Worm (Caenorhabditis elegans) whole organism, L4 larva: Measurements from ENCODE around the gene acp-2.

Experiments
- ama-1 ChIP-seq: fragments of 150-350 bp; optimal IDR thresholded peaks from 2 replicates; lab custom pipeline; 2014; ENCODE audit warnings: inconsistent platforms, mixed read lengths
- jun-1 ChIP-seq: fragments of 150-350 bp; optimal IDR thresholded peaks from 2 replicates; lab custom pipeline; 2014; ENCODE audit warnings: missing biosample characterization, missing genetic modification reagents, missing genetic modification characterization
- snpc-4 ChIP-seq: fragments of 150-350 bp; optimal IDR thresholded peaks from 2 replicates; lab custom pipeline; 2014; ENCODE audit warnings: missing biosample characterization, missing genetic modification characterization

- no peak for TF ChIP-seq ama-1 (lab: Kevin White, UChicago)
- TF ChIP-seq jun-1 (tag; lab: Kevin White, UChicago) = no peak
- TF ChIP-seq snpc-4 (tag; lab: Kevin White, UChicago) = no peak
Observed at ce11 chrII:8385561-8385960, 46.3 kb downstream of the acp-2 start.
